Worm (Caenorhabditis elegans): Measurements from ENCODE around the gene ceph-41.

DNA sequence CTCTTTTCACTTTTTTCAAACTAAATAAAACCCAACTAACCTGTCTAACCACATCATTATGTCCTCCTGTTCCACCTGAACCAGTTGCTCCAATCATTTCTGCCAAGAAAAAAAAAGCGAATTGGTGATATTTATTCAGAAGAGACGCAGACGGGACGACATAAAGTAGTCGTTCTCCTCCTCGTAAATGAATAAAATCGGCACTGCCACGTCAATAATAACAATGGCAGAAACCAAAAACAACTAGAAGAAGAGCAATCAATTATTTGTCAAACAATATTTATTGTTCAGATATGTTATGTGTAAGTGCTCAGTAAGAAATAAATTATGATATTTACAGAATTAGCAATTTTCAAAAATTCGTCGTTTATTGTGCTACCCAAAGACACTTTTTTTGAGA lies 19.5 kb upstream of the ceph-41 start, which contains the start of gene rabs-5:
- TF ChIP-seq ztf-28 (GFP tag; IDR thresholded peaks at IDR 0.05): no peak
- TF ChIP-seq madf-6 (GFP tag; IDR thresholded peaks at IDR 0.05): no peak
- TF ChIP-seq unc-62 (GFP tag; optimal IDR thresholded peaks at IDR 0.05): no peak
- no peak for TF ChIP-seq ceh-100 (GFP tag; IDR thresholded peaks at IDR 0.05)
- no peak for TF ChIP-seq tbp1 (GFP tag; optimal IDR thresholded peaks at IDR 0.05)
- TF ChIP-seq lir-1 (GFP tag; conservative IDR thresholded peaks at IDR 0.05): no peak
- no peak for TF ChIP-seq rpc-1 (optimal IDR thresholded peaks at IDR 0.05)
- no peak for TF ChIP-seq rpc-1 (tag; optimal IDR thresholded peaks at IDR 0.05)
- no peak for TF ChIP-seq somi-1 (GFP tag; optimal IDR thresholded peaks at IDR 0.05)
- TF ChIP-seq F57C9.4 (tag; optimal IDR thresholded peaks at IDR 0.05): no peak
- no peak for TF ChIP-seq lin-54 (GFP tag; optimal IDR thresholded peaks at IDR 0.05)
- TF ChIP-seq lin-26 (GFP tag; IDR thresholded peaks at IDR 0.05): no peak
